Worm (Caenorhabditis elegans) whole organism, L1 larva: ENCODE measurements around the gene fbxb-15.

ENCODE experiments used
- C04F5.9 ChIP-seq: sonication (generic microtip); optimal IDR thresholded peaks from 2 replicates; lab custom pipeline; 2016; ENCODE audit warnings: missing genetic modification characterization, missing compliant biosample characterization
- F16B12.6 ChIP-seq: fragments of 150-350 bp; optimal IDR thresholded peaks from 2 replicates; lab custom pipeline; 2014; ENCODE audit warnings: missing biosample characterization, missing genetic modification characterization
- Y116A8C.19 ChIP-seq: sonication (generic microtip); optimal IDR thresholded peaks from 2 replicates; lab custom pipeline; 2016; ENCODE audit warnings: missing compliant biosample characterization, missing genetic modification characterization, borderline replicate concordance
- aha-1 ChIP-seq: fragments of 150-350 bp; optimal IDR thresholded peaks from 2 replicates; lab custom pipeline; 2014; ENCODE audit warnings: missing biosample characterization, missing genetic modification characterization
- aly-2 ChIP-seq: fragments of 150-350 bp; optimal IDR thresholded peaks from 2 replicates; lab custom pipeline; 2014; ENCODE audit warnings: missing biosample characterization, missing genetic modification characterization
- ceh-63 ChIP-seq: fragments of 200-800 bp; sonication (Bioruptor generic); optimal IDR thresholded peaks from 2 replicates; lab custom pipeline; 2018; ENCODE audit warnings: mild to moderate bottlenecking, missing genetic modification characterization, missing compliant biosample characterization
- ceh-82 ChIP-seq, 3 experiments: fragments of 150-350 bp in 1 of 3; sonication (generic microtip) in 2 of 3; optimal IDR thresholded peaks; 2 replicates each; lab custom pipeline; 2014 to 2017; ENCODE audit warnings: missing biosample characterization in 3 of 3, missing genetic modification characterization in 3 of 3
- ceh-90 ChIP-seq: sonication (generic microtip); optimal IDR thresholded peaks from 2 replicates; lab custom pipeline; 2016; ENCODE audit warnings: missing genetic modification characterization, missing compliant biosample characterization
- ces-1 ChIP-seq: fragments of 150-350 bp; optimal IDR thresholded peaks from 2 replicates; lab custom pipeline; 2014; ENCODE audit warnings: missing biosample characterization, missing genetic modification reagents, missing genetic modification characterization
- elt-2 ChIP-seq: sonication (generic microtip); optimal IDR thresholded peaks from 2 replicates; lab custom pipeline; 2016; ENCODE audit warnings: missing genetic modification characterization, mild to moderate bottlenecking, inconsistent platforms, missing compliant biosample characterization, missing genetic modification reagents
- ets-5 ChIP-seq: fragments of 200-800 bp; sonication (Bioruptor generic); IDR thresholded peaks from 2 replicates; pipeline ENCODE4 v1.3.6; 2022; ENCODE audit warnings: missing genetic modification characterization, missing compliant biosample characterization
- fkh-10 ChIP-seq: sonication (generic microtip); optimal IDR thresholded peaks from 2 replicates; lab custom pipeline; 2017; ENCODE audit warnings: missing biosample characterization, missing genetic modification reagents, missing genetic modification characterization
- fos-1 ChIP-seq: fragments of 150-350 bp; optimal IDR thresholded peaks from 2 replicates; lab custom pipeline; 2014; ENCODE audit warnings: missing biosample characterization, missing genetic modification characterization
- grh-1 ChIP-seq: fragments of 200-800 bp; sonication (Bioruptor generic); IDR thresholded peaks from 2 replicates; pipeline ENCODE4 v1.3.6; 2022; ENCODE audit warnings: missing genetic modification reagents, missing genetic modification characterization, missing compliant biosample characterization
- hpl-2 ChIP-seq: fragments of 150-350 bp; optimal IDR thresholded peaks from 2 replicates; lab custom pipeline; 2014; ENCODE audit warnings: missing biosample characterization, missing genetic modification reagents, missing genetic modification characterization
- isw-1 ChIP-seq: fragments of 200-800 bp; sonication (Bioruptor generic); IDR thresholded peaks from 2 replicates; pipeline ENCODE4 v1.3.6; 2022; ENCODE audit warnings: missing genetic modification characterization, missing compliant biosample characterization
- jun-1 ChIP-seq: fragments of 150-350 bp; optimal IDR thresholded peaks from 2 replicates; lab custom pipeline; 2014; ENCODE audit warnings: missing biosample characterization, missing genetic modification reagents, missing genetic modification characterization
- lin-35 ChIP-seq, 2 experiments: fragments of 150-350 bp; optimal IDR thresholded peaks; 2 replicates each; lab custom pipeline; 2014; ENCODE audit warnings: missing biosample characterization in 2 of 2, missing genetic modification characterization in 2 of 2, missing genetic modification reagents in 2 of 2
- lir-3 ChIP-seq: sonication (generic microtip); optimal IDR thresholded peaks from 2 replicates; lab custom pipeline; 2016; ENCODE audit warnings: mild to moderate bottlenecking, missing genetic modification characterization, moderate library complexity, missing compliant biosample characterization; ENCODE audit not compliant: poor library complexity
- mdl-1 ChIP-seq, 2 experiments: fragments of 150-350 bp; optimal IDR thresholded peaks; 2 replicates each; lab custom pipeline; 2014 to 2017; ENCODE audit warnings: missing biosample characterization in 2 of 2, missing genetic modification characterization in 2 of 2, inconsistent platforms in 1 of 2
- nhr-237 ChIP-seq: fragments of 150-350 bp; optimal IDR thresholded peaks from 2 replicates; lab custom pipeline; 2014; ENCODE audit warnings: missing biosample characterization, missing genetic modification characterization
- nhr-85 ChIP-seq: sonication (generic microtip); peaks from one replicate; lab custom pipeline; 2016; ENCODE audit warnings: missing genetic modification characterization, inconsistent platforms, missing compliant biosample characterization
- nhr-90 ChIP-seq: sonication (generic microtip); optimal IDR thresholded peaks from 2 replicates; lab custom pipeline; 2016; ENCODE audit warnings: mild to moderate bottlenecking, missing genetic modification characterization, missing compliant biosample characterization; ENCODE audit not compliant: poor library complexity
- pag-3 ChIP-seq: sonication (generic microtip); optimal IDR thresholded peaks from 2 replicates; lab custom pipeline; 2017; ENCODE audit warnings: missing genetic modification characterization, mild to moderate bottlenecking, missing compliant biosample characterization, antibody characterized with exemption, borderline replicate concordance; ENCODE audit not compliant: insufficient read depth
- snu-23 ChIP-seq: sonication (generic microtip); optimal IDR thresholded peaks from 2 replicates; lab custom pipeline; 2016; ENCODE audit warnings: missing genetic modification characterization, missing compliant biosample characterization
- sup-37 ChIP-seq: fragments of 200-800 bp; sonication (Bioruptor generic); optimal IDR thresholded peaks from 2 replicates; lab custom pipeline; 2018; ENCODE audit warnings: mild to moderate bottlenecking, missing genetic modification characterization, missing compliant biosample characterization
- tbx-2 ChIP-seq: sonication (generic microtip); optimal IDR thresholded peaks from 2 replicates; lab custom pipeline; 2016; ENCODE audit warnings: missing genetic modification characterization, missing compliant biosample characterization
- unc-130 ChIP-seq: fragments of 150-350 bp; optimal IDR thresholded peaks from 2 replicates; lab custom pipeline; 2017; ENCODE audit warnings: missing biosample characterization, missing genetic modification characterization, inconsistent platforms
- zip-4 ChIP-seq: fragments of 200-800 bp; sonication (Bioruptor generic); optimal IDR thresholded peaks from 2 replicates; lab custom pipeline; 2018; ENCODE audit warnings: mild to moderate bottlenecking, missing genetic modification characterization, moderate library complexity, missing compliant biosample characterization
- ztf-4 ChIP-seq: fragments of 150-350 bp; optimal IDR thresholded peaks from 2 replicates; lab custom pipeline; 2014; ENCODE audit warnings: missing biosample characterization, missing genetic modification characterization

Gene fbxb-15

ce11 chrII:1621795-1622194 lies 31.5 kb downstream of the fbxb-15 start:
- no peak for TF ChIP-seq ztf-4 (tag; lab: Kevin White, UChicago)
- peak; percentile 90 for TF ChIP-seq elt-2 (tag; lab: Kevin White, UChicago)
- TF ChIP-seq jun-1 (tag; lab: Kevin White, UChicago) = peak; percentile 44
- TF ChIP-seq lin-35 (GFP tag; optimal IDR thresholded peaks at IDR 0.05; lab: Kevin White, UChicago) = peak in 1 of 2 experiments; percentile 32

ce11 chrII:1621180-1621579 lies 32.1 kb downstream of the fbxb-15 start, which contains the start of gene fbxa-158:
Gene fbxa-158 (minus strand): TSS chrII:1621280.
- TF ChIP-seq ceh-90 = no peak
- TF ChIP-seq fkh-10 (GFP tag; lab: Kevin White, UChicago) = no peak
- no peak for TF ChIP-seq sup-37 (GFP tag; lab: Kevin White, UChicago)
- TF ChIP-seq aly-2 (tag; lab: Kevin White, UChicago) = no peak
- no peak for TF ChIP-seq pag-3 (tag; lab: Kevin White, UChicago)
- no peak for TF ChIP-seq F16B12.6 (tag; lab: Kevin White, UChicago)
- no peak for TF ChIP-seq mdl-1 (tag; optimal IDR thresholded peaks at IDR 0.05; lab: Kevin White, UChicago)
- no peak for TF ChIP-seq aha-1
- TF ChIP-seq isw-1 = no peak
- TF ChIP-seq grh-1 (GFP tag; lab: Robert Waterston, UW) = no peak
- TF ChIP-seq, all 84 proteins: peak for 0

ce11 chrII:1618948-1619347 lies 34.3 kb downstream of the fbxb-15 start, which contains the start of gene fbxa-166:
Gene fbxa-166 (minus strand): TSS chrII:1619048.
- TF ChIP-seq grh-1 (GFP tag; lab: Robert Waterston, UW) (no peak), hpl-2 (GFP tag; lab: Kevin White, UChicago) (no peak), aly-2 (tag; lab: Kevin White, UChicago) (no peak)

- TF ChIP-seq ets-5 (GFP tag; lab: Robert Waterston, UW) (no peak), lir-3 (tag; lab: Kevin White, UChicago) (no peak), nhr-237 (tag; lab: Kevin White, UChicago) (no peak)
These were observed 36.9 kb downstream of the fbxb-15 start, which contains the start of gene fbxa-165 for ce11 chrII:1616382-1616781. Gene fbxa-165 (minus strand): TSS chrII:1616482.

ce11 chrII:1613972-1614371 lies 39.3 kb downstream of the fbxb-15 start, which contains the start of gene fbxa-164:
Gene fbxa-164 (minus strand): TSS chrII:1614072.
- no peak for TF ChIP-seq fos-1
- TF ChIP-seq Y116A8C.19 (tag; lab: Kevin White, UChicago) = no peak
- no peak for TF ChIP-seq tbx-2 (tag; lab: Kevin White, UChicago)
- no peak for TF ChIP-seq snu-23 (GFP tag; lab: Kevin White, UChicago)
- no peak for TF ChIP-seq ceh-63 (GFP tag; lab: Kevin White, UChicago)
- TF ChIP-seq grh-1 (GFP tag; lab: Robert Waterston, UW) = no peak
- no peak for TF ChIP-seq ceh-82 (tag; optimal IDR thresholded peaks at IDR 0.05; lab: Kevin White, UChicago)
- TF ChIP-seq ces-1 = no peak
- no peak for TF ChIP-seq F16B12.6 (tag; lab: Kevin White, UChicago)
- no peak for TF ChIP-seq unc-130 (tag; lab: Kevin White, UChicago)
- no peak for TF ChIP-seq nhr-85 (tag; lab: Kevin White, UChicago)
- no peak for TF ChIP-seq nhr-90 (tag; lab: Kevin White, UChicago)
- TF ChIP-seq C04F5.9 (tag; lab: Kevin White, UChicago) = no peak

- no peak for TF ChIP-seq zip-4 (GFP tag; lab: Kevin White, UChicago)
These were observed 42.7 kb downstream of the fbxb-15 start, which contains the start of gene fbxa-163 for ce11 chrII:1610630-1611029. Gene fbxa-163 (minus strand): TSS chrII:1610730.
